Worm (Caenorhabditis elegans) whole organism, L4 larva: ENCODE measurements around the gene nas-12.

ENCODE experiments used
- F10B5.3 ChIP-seq: sonication (generic microtip); optimal IDR thresholded peaks from 2 replicates; lab custom pipeline; 2016; ENCODE audit warnings: mild to moderate bottlenecking, missing genetic modification characterization, missing compliant biosample characterization
- F26F4.8 ChIP-seq: fragments of 200-800 bp; sonication (Bioruptor generic); conservative IDR thresholded peaks from 2 replicates; pipeline ENCODE4 v1.3.6; 2022; ENCODE audit warnings: missing genetic modification characterization, missing compliant biosample characterization
- F37D6.2 ChIP-seq: sonication (generic microtip); optimal IDR thresholded peaks from 2 replicates; lab custom pipeline; 2016; ENCODE audit warnings: mild to moderate bottlenecking, missing genetic modification characterization, missing compliant biosample characterization
- F44E2.7 ChIP-seq: fragments of 200-800 bp; sonication (Bioruptor generic); IDR thresholded peaks from 2 replicates; pipeline ENCODE4 v2.1.2; 2022; ENCODE audit warnings: missing genetic modification characterization, missing compliant biosample characterization
- R02D3.7 ChIP-seq: fragments of 150-350 bp; sonication (generic microtip); optimal IDR thresholded peaks from 3 replicates; lab custom pipeline; 2014; ENCODE audit warnings: missing biosample characterization, missing genetic modification characterization
- T26A8.4 ChIP-seq: fragments of 200-800 bp; sonication (Bioruptor generic); IDR thresholded peaks from 2 replicates; pipeline ENCODE4 v1.3.6; 2022; ENCODE audit warnings: missing genetic modification characterization, missing compliant biosample characterization
- Y75B8A.6 ChIP-seq: fragments of 200-800 bp; sonication (Bioruptor generic); IDR thresholded peaks from 2 replicates; pipeline ENCODE4 v1.3.6; 2022; ENCODE audit warnings: missing genetic modification reagents, missing genetic modification characterization, missing compliant biosample characterization
- aha-1 ChIP-seq: fragments of 150-350 bp; peaks from one replicate; lab custom pipeline; 2014; ENCODE audit warnings: missing biosample characterization, missing genetic modification characterization
- attf-4 ChIP-seq: sonication (generic microtip); optimal IDR thresholded peaks from 3 replicates; lab custom pipeline; 2017; ENCODE audit warnings: missing biosample characterization, missing genetic modification characterization
- ceh-32 ChIP-seq: sonication (generic microtip); optimal IDR thresholded peaks from 2 replicates; lab custom pipeline; 2016; ENCODE audit warnings: mild to moderate bottlenecking, missing genetic modification characterization, missing compliant biosample characterization; ENCODE audit not compliant: poor library complexity
- ceh-44 ChIP-seq: fragments of 200-800 bp; sonication (Bioruptor generic); IDR thresholded peaks from 2 replicates; pipeline ENCODE4 v1.3.6; 2022; ENCODE audit warnings: missing genetic modification reagents, missing genetic modification characterization, missing compliant biosample characterization
- ceh-62 ChIP-seq: sonication (generic microtip); optimal IDR thresholded peaks from 2 replicates; lab custom pipeline; 2017; ENCODE audit warnings: missing biosample characterization, missing genetic modification characterization
- ces-1 ChIP-seq: fragments of 150-350 bp; sonication (generic microtip); optimal IDR thresholded peaks from 4 replicates; lab custom pipeline; 2014; ENCODE audit warnings: missing biosample characterization, missing genetic modification reagents, missing genetic modification characterization
- cey-2 ChIP-seq: sonication (generic microtip); optimal IDR thresholded peaks from 3 replicates; lab custom pipeline; 2017; ENCODE audit warnings: missing genetic modification characterization, mild to moderate bottlenecking, missing compliant biosample characterization, antibody characterized with exemption, borderline replicate concordance; ENCODE audit not compliant: insufficient read depth
- ctbp-1 ChIP-seq: fragments of 200-800 bp; sonication (Bioruptor generic); IDR thresholded peaks from 2 replicates; pipeline ENCODE4 v1.3.6; 2022; ENCODE audit warnings: missing genetic modification reagents, missing genetic modification characterization, missing compliant biosample characterization
- daf-12 ChIP-seq: fragments of 150-350 bp; optimal IDR thresholded peaks from 2 replicates; lab custom pipeline; 2014; ENCODE audit warnings: missing biosample characterization, missing genetic modification reagents, missing genetic modification characterization
- daf-16 ChIP-seq, 3 experiments: sonication (generic microtip); optimal IDR thresholded peaks; 2 replicates each; lab custom pipeline; 2016 to 2017; ENCODE audit warnings: missing genetic modification characterization in 3 of 3, missing genetic modification reagents in 3 of 3, mild to moderate bottlenecking in 2 of 3, missing compliant biosample characterization in 2 of 3, missing biosample characterization in 1 of 3, moderate library complexity in 1 of 3
- daf-8 ChIP-seq: fragments of 200-800 bp; sonication (Bioruptor generic); IDR thresholded peaks from 2 replicates; pipeline ENCODE4 v1.3.6; 2022; ENCODE audit warnings: missing genetic modification characterization, missing compliant biosample characterization
- dpl-1 ChIP-seq: fragments of 150-350 bp; optimal IDR thresholded peaks from 2 replicates; lab custom pipeline; 2014; ENCODE audit warnings: missing biosample characterization, missing genetic modification reagents, missing genetic modification characterization
- dve-1 ChIP-seq: sonication (generic microtip); optimal IDR thresholded peaks from 2 replicates; lab custom pipeline; 2017; ENCODE audit warnings: antibody characterized with exemption, mild to moderate bottlenecking, missing genetic modification characterization, missing compliant biosample characterization; ENCODE audit not compliant: insufficient read depth
- gei-8 ChIP-seq: fragments of 200-800 bp; sonication (Bioruptor generic); optimal IDR thresholded peaks from 2 replicates; lab custom pipeline; 2018; ENCODE audit warnings: mild to moderate bottlenecking, missing genetic modification characterization, missing compliant biosample characterization
- hif-1 ChIP-seq, 2 experiments: sonication (generic microtip); optimal IDR thresholded peaks; 2 replicates each; lab custom pipeline; 2016 to 2017; ENCODE audit warnings: missing compliant biosample characterization in 2 of 2, missing genetic modification characterization in 2 of 2, missing genetic modification reagents in 2 of 2, missing genotype in 2 of 2, mild to moderate bottlenecking in 1 of 2
- hlh-11 ChIP-seq: fragments of 200-800 bp; sonication (Bioruptor generic); optimal IDR thresholded peaks from 2 replicates; lab custom pipeline; 2018; ENCODE audit warnings: mild to moderate bottlenecking, missing genetic modification characterization, missing compliant biosample characterization
- hmg-1.1 ChIP-seq: fragments of 200-800 bp; sonication (Bioruptor generic); IDR thresholded peaks from 2 replicates; pipeline ENCODE4 v1.3.6; 2022; ENCODE audit warnings: missing genetic modification reagents, missing genetic modification characterization, missing compliant biosample characterization
- lin-15B ChIP-seq: fragments of 150-350 bp; sonication (generic microtip); optimal IDR thresholded peaks from 3 replicates; lab custom pipeline; 2014; ENCODE audit warnings: missing biosample characterization, missing genetic modification characterization
- lin-39 ChIP-seq: fragments of 150-350 bp; optimal IDR thresholded peaks from 2 replicates; lab custom pipeline; 2014; ENCODE audit warnings: missing biosample characterization, missing genetic modification reagents, missing genetic modification characterization
- mxl-2 ChIP-seq: fragments of 200-800 bp; sonication (Bioruptor generic); conservative IDR thresholded peaks from 2 replicates; pipeline ENCODE4 v1.3.6; 2022; ENCODE audit warnings: missing genetic modification reagents, missing genetic modification characterization, missing compliant biosample characterization
- mxl-3 ChIP-seq: fragments of 200-800 bp; sonication (Bioruptor generic); optimal IDR thresholded peaks from 2 replicates; lab custom pipeline; 2018; ENCODE audit warnings: mild to moderate bottlenecking, missing genetic modification characterization, missing compliant biosample characterization
- nhr-102 ChIP-seq: sonication (generic microtip); optimal IDR thresholded peaks from 2 replicates; lab custom pipeline; 2016; ENCODE audit warnings: mild to moderate bottlenecking, missing genetic modification characterization, moderate library complexity, missing compliant biosample characterization
- nhr-111 ChIP-seq: fragments of 200-800 bp; sonication (Bioruptor generic); optimal IDR thresholded peaks from 2 replicates; lab custom pipeline; 2018; ENCODE audit warnings: mild to moderate bottlenecking, missing genetic modification characterization, missing compliant biosample characterization
- nhr-25 ChIP-seq: sonication (generic microtip); optimal IDR thresholded peaks from 2 replicates; lab custom pipeline; 2017; ENCODE audit warnings: missing genetic modification characterization, mild to moderate bottlenecking, missing compliant biosample characterization, antibody characterized with exemption, moderate library complexity, borderline replicate concordance; ENCODE audit not compliant: insufficient read depth
- nhr-28 ChIP-seq: fragments of 150-350 bp; optimal IDR thresholded peaks from 2 replicates; lab custom pipeline; 2014; ENCODE audit warnings: missing biosample characterization, missing genetic modification characterization
- nhr-42 ChIP-seq: fragments of 200-800 bp; sonication (Bioruptor generic); IDR thresholded peaks from 2 replicates; pipeline ENCODE4 v1.3.6; 2022; ENCODE audit warnings: missing genetic modification characterization, missing compliant biosample characterization
- nhr-77 ChIP-seq: fragments of 150-350 bp; optimal IDR thresholded peaks from 2 replicates; lab custom pipeline; 2014; ENCODE audit warnings: missing biosample characterization, missing genetic modification characterization
- rbr-2 ChIP-seq: sonication (generic microtip); optimal IDR thresholded peaks from 2 replicates; lab custom pipeline; 2016; ENCODE audit warnings: missing genotype, missing genetic modification characterization, missing compliant biosample characterization
- saeg-2 ChIP-seq: fragments of 200-800 bp; sonication (Bioruptor generic); IDR thresholded peaks from 2 replicates; pipeline ENCODE4 v1.3.6; 2022; ENCODE audit warnings: missing genetic modification reagents, missing genetic modification characterization, missing compliant biosample characterization
- sdz-12 ChIP-seq: fragments of 200-800 bp; sonication (Bioruptor generic); optimal IDR thresholded peaks from 2 replicates; lab custom pipeline; 2018; ENCODE audit warnings: mild to moderate bottlenecking, missing genetic modification characterization, missing compliant biosample characterization
- snpc-1.2 ChIP-seq: fragments of 200-800 bp; sonication (Bioruptor generic); IDR thresholded peaks from 2 replicates; pipeline ENCODE4 v1.3.6; 2022; ENCODE audit warnings: missing genetic modification reagents, missing genetic modification characterization, missing compliant biosample characterization
- spr-3 ChIP-seq: fragments of 200-800 bp; sonication (Bioruptor generic); optimal IDR thresholded peaks from 2 replicates; lab custom pipeline; 2018; ENCODE audit warnings: mild to moderate bottlenecking, missing genetic modification characterization, missing compliant biosample characterization
- tag-97 ChIP-seq: fragments of 200-800 bp; sonication (Bioruptor generic); IDR thresholded peaks from 2 replicates; pipeline ENCODE4 v1.3.6; 2022; ENCODE audit warnings: missing genetic modification characterization, missing compliant biosample characterization
- unc-130 ChIP-seq: sonication (generic microtip); optimal IDR thresholded peaks from 2 replicates; lab custom pipeline; 2016; ENCODE audit warnings: missing genetic modification reagents, missing genetic modification characterization, missing compliant biosample characterization
- unc-62 ChIP-seq, 3 experiments: fragments of 150-350 bp in 1 of 3; sonication (generic microtip); optimal IDR thresholded peaks in 2 of 3; peaks in 1 of 3; 1 replicate in 1 of 3; 2 replicates in 2 of 3; lab custom pipeline; 2014 to 2017; ENCODE audit warnings: missing biosample characterization in 3 of 3, missing genetic modification characterization in 3 of 3, missing genetic modification reagents in 3 of 3, missing genotype in 1 of 3
- zag-1 ChIP-seq: fragments of 150-350 bp; optimal IDR thresholded peaks from 2 replicates; lab custom pipeline; 2014; ENCODE audit warnings: missing biosample characterization, missing genetic modification characterization
- zip-11 ChIP-seq: fragments of 200-800 bp; sonication (Bioruptor generic); IDR thresholded peaks from 2 replicates; pipeline ENCODE4 v1.3.6; 2022; ENCODE audit warnings: missing genetic modification characterization, missing compliant biosample characterization

The nas-12 gene

DNA sequence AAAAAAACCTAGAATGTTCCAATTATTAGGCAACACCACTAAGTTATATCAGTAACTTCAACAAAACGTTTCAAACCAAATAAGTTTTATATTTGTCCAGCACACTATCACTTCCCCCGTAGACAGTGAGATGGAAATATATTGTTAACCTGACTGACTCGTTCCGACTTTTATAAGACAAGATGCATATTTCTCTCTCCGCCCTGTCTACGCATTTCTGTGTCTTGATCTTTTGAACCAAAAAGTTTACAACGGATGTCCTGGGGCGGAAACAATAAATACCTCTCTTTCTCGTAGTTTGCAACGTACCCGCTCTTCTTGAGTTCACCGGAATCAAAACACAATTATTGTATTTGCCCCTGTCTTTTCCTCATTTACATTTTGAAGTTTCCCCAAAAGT is 27.4 kb downstream of the nas-12 start:
- TF ChIP-seq mxl-3 (GFP tag; lab: Kevin White, UChicago) (no peak), T26A8.4 (GFP tag; lab: Robert Waterston, UW) (no peak), sdz-12 (GFP tag; lab: Kevin White, UChicago) (no peak), lin-15B (tag; lab: Kevin White, UChicago) (no peak), F44E2.7 (GFP tag; lab: Robert Waterston, UW) (no peak), nhr-28 (tag; lab: Kevin White, UChicago) (peak; percentile 27), hlh-11 (tag; lab: Kevin White, UChicago) (no peak), ceh-32 (tag; lab: Kevin White, UChicago) (no peak), daf-16 (GFP tag; optimal IDR thresholded peaks at IDR 0.05; lab: Kevin White, UChicago) (no peak), daf-16 (tag; optimal IDR thresholded peaks at IDR 0.05; lab: Kevin White, UChicago) (peak; percentile 33), lin-39 (tag; lab: Kevin White, UChicago) (no peak), daf-8 (no peak)

DNA sequence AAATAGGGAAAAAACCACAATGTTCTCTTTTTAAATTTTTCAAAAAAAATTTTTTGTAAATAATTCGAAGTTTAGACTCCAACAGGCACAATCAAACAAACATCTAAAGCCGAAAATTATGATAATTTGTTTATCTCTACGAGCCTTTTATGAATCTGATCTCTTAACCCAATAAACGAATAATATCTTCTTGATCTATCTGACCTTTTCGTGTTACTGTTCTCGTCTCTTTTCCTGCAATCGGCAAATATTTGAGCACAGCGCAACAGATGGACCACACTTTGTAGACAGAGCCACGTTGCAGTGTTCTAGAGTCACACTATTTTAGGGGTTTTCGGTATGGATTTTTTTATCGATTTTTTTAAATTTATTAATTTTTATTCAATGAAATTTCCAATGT is 27.9 kb downstream of the nas-12 start:
- peak; percentile 6 for TF ChIP-seq aha-1 (tag; lab: Kevin White, UChicago)
- no peak for TF ChIP-seq F26F4.8 (GFP tag; lab: Robert Waterston, UW)
- no peak for TF ChIP-seq zip-11
- no peak for TF ChIP-seq daf-8
- no peak for TF ChIP-seq rbr-2 (tag; lab: Kevin White, UChicago)
- no peak for TF ChIP-seq saeg-2

DNA sequence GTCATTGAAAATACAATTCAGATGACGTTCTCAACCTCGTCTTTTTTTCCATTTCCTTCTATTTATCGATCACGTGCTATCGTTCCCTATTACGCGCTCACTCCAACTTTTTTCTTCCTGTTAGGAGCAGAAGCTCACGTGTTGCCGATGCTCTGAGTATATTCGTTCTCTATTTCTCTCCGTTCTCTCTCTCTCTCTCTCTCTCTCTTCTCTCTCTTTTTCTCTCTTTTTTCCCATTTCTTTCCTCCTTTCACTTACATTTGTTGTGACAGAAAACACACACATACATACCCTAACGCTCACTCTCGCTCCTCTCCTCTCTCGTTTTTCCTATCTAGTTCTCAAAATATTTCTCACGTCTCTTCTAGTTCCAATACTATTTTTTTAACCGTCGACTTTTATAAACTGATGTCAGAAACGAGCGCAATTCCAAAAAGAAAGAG is 28.5 kb downstream of the nas-12 start:
- no peak for TF ChIP-seq F44E2.7 (GFP tag; lab: Robert Waterston, UW)
- TF ChIP-seq hif-1 (tag; optimal IDR thresholded peaks at IDR 0.05; lab: Kevin White, UChicago) = peak; percentile 33 to 83
- no peak for TF ChIP-seq nhr-111 (GFP tag; lab: Kevin White, UChicago)
- TF ChIP-seq hmg-1.1 = peak; percentile 91
- TF ChIP-seq mxl-3 (GFP tag; lab: Kevin White, UChicago) = peak; percentile 84
- TF ChIP-seq zag-1 (tag; lab: Kevin White, UChicago) = peak; percentile 36
- TF ChIP-seq unc-62 (GFP tag; optimal IDR thresholded peaks at IDR 0.05 in 1 of 2; lab: Kevin White, UChicago) = peak in 1 of 2 experiments; percentile 100
- no peak for TF ChIP-seq unc-62 (tag; optimal IDR thresholded peaks at IDR 0.05; lab: Kevin White, UChicago)
- TF ChIP-seq Y75B8A.6 (GFP tag; lab: Robert Waterston, UW) = 0 out of 2 replicates have a peak, but pooled peaks have one; percentile 26
- TF ChIP-seq hlh-11 (tag; lab: Kevin White, UChicago) = peak; percentile 96
- TF ChIP-seq gei-8 (GFP tag; lab: Kevin White, UChicago) = peak; percentile 73
- TF ChIP-seq T26A8.4 (GFP tag; lab: Robert Waterston, UW) = peak; percentile 43; the same call in 1 of the 2 replicates
- no peak for TF ChIP-seq ceh-62 (tag; lab: Kevin White, UChicago)
- TF ChIP-seq snpc-1.2 (GFP tag; lab: Robert Waterston, UW) = no peak
- TF ChIP-seq mxl-2 (GFP tag; lab: Robert Waterston, UW) = peak; percentile 72
- TF ChIP-seq dve-1 (tag; lab: Kevin White, UChicago) = peak; percentile 95
- TF ChIP-seq ces-1 (GFP tag; lab: Kevin White, UChicago) = no peak
- no peak for TF ChIP-seq spr-3
- TF ChIP-seq nhr-42 (GFP tag; lab: Robert Waterston, UW) = no peak
- peak; percentile 82 for TF ChIP-seq nhr-77 (tag; lab: Kevin White, UChicago)
- TF ChIP-seq F37D6.2 = peak; percentile 77
- TF ChIP-seq nhr-102 = peak; percentile 76
- no peak for TF ChIP-seq lin-39 (tag; lab: Kevin White, UChicago)
- TF ChIP-seq F10B5.3 (tag; lab: Kevin White, UChicago) = no peak
- TF ChIP-seq cey-2 (tag; lab: Kevin White, UChicago) = peak; percentile 52
- peak; percentile 37 for TF ChIP-seq nhr-25
- TF ChIP-seq ceh-32 (tag; lab: Kevin White, UChicago) = no peak
- no peak for TF ChIP-seq F26F4.8 (GFP tag; lab: Robert Waterston, UW)
- TF ChIP-seq ceh-44 (GFP tag; lab: Robert Waterston, UW) = no peak
- no peak for TF ChIP-seq tag-97
- TF ChIP-seq unc-130 (GFP tag; lab: Kevin White, UChicago) = no peak
- TF ChIP-seq nhr-28 (tag; lab: Kevin White, UChicago) = peak; percentile 90
- TF ChIP-seq saeg-2 = 0 out of 2 replicates have a peak, but pooled peaks have one; percentile 56
- TF ChIP-seq dpl-1 = peak; percentile 61
- no peak for TF ChIP-seq daf-12
- no peak for TF ChIP-seq attf-4 (tag; lab: Kevin White, UChicago)
- TF ChIP-seq ctbp-1 = peak; percentile 91
- TF ChIP-seq rbr-2 (tag; lab: Kevin White, UChicago) = peak; percentile 91
- TF ChIP-seq R02D3.7 (tag; lab: Kevin White, UChicago) = no peak
